Worm (Caenorhabditis elegans): ENCODE measurements around the gene T23G4.2.

DNA sequence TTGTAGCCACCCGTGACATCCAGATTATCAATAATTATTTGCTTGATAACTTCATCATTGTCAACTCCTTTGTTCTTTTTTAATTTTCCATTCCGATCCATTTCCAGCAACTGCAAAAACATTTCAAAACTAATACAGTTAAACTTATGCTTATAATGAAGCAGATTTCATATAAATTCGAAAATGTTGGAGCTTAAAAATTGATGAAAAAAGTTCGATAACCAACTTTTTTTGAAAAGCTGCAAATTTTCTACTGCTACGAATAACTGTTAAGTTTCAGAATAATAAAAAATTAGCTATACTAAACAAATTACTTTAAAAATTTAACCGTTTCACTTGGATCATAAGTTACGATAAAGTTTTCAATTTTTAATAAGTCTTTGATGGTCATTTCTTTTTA is 26.9 kb upstream of the T23G4.2 start, which contains the start of gene C47A4.1:
- no peak for TF ChIP-seq elt-1 (tag; optimal IDR thresholded peaks at IDR 0.05)
- no peak for TF ChIP-seq lsy-2 (tag; optimal IDR thresholded peaks at IDR 0.05)
- TF ChIP-seq unc-62 (GFP tag; optimal IDR thresholded peaks at IDR 0.05) = no peak
- TF ChIP-seq elt-3 (tag; optimal IDR thresholded peaks at IDR 0.05) = no peak
- no peak for TF ChIP-seq nhr-237 (tag; optimal IDR thresholded peaks at IDR 0.05)
